Worm (Caenorhabditis elegans) whole organism, L4 larva: ENCODE measurements around the gene nac-1.

Experiments used
- F37D6.2 ChIP-seq: sonication (generic microtip); optimal IDR thresholded peaks from 2 replicates; lab custom pipeline; 2016; ENCODE audit warnings: mild to moderate bottlenecking, missing genetic modification characterization, missing compliant biosample characterization
- F44E2.7 ChIP-seq: fragments of 200-800 bp; sonication (Bioruptor generic); IDR thresholded peaks from 2 replicates; pipeline ENCODE4 v2.1.2; 2022; ENCODE audit warnings: missing genetic modification characterization, missing compliant biosample characterization
- T20F7.1 ChIP-seq: fragments of 200-800 bp; sonication (Bioruptor generic); optimal IDR thresholded peaks from 2 replicates; lab custom pipeline; 2018; ENCODE audit warnings: mild to moderate bottlenecking, missing genetic modification characterization, missing compliant biosample characterization
- Y5F2A.4 ChIP-seq: fragments of 200-800 bp; sonication (Bioruptor generic); optimal IDR thresholded peaks from 2 replicates; lab custom pipeline; 2018; ENCODE audit warnings: mild to moderate bottlenecking, missing genetic modification characterization, missing compliant biosample characterization
- ZK337.2 ChIP-seq: fragments of 200-800 bp; sonication (Bioruptor generic); IDR thresholded peaks from 2 replicates; pipeline ENCODE4 v1.3.6; 2022; ENCODE audit warnings: missing genetic modification reagents, missing genetic modification characterization, missing compliant biosample characterization
- ama-1 ChIP-seq: fragments of 150-350 bp; optimal IDR thresholded peaks from 2 replicates; lab custom pipeline; 2014; ENCODE audit warnings: inconsistent platforms, mixed read lengths
- arid-1 ChIP-seq: fragments of 200-800 bp; sonication (Bioruptor generic); conservative IDR thresholded peaks from 2 replicates; pipeline ENCODE4 v1.3.6; 2022; ENCODE audit warnings: missing genetic modification reagents, missing genetic modification characterization, missing compliant biosample characterization
- ceh-20 ChIP-seq: fragments of 200-800 bp; sonication (Bioruptor generic); IDR thresholded peaks from 2 replicates; pipeline ENCODE4 v1.3.6; 2022; ENCODE audit warnings: missing genetic modification reagents, missing genetic modification characterization, missing compliant biosample characterization
- ceh-28 ChIP-seq: fragments of 150-350 bp; optimal IDR thresholded peaks from 2 replicates; lab custom pipeline; 2014; ENCODE audit warnings: missing biosample characterization, missing genetic modification reagents, missing genetic modification characterization
- ceh-44 ChIP-seq: fragments of 200-800 bp; sonication (Bioruptor generic); IDR thresholded peaks from 2 replicates; pipeline ENCODE4 v1.3.6; 2022; ENCODE audit warnings: missing genetic modification reagents, missing genetic modification characterization, missing compliant biosample characterization
- ces-1 ChIP-seq: fragments of 150-350 bp; sonication (generic microtip); optimal IDR thresholded peaks from 4 replicates; lab custom pipeline; 2014; ENCODE audit warnings: missing biosample characterization, missing genetic modification reagents, missing genetic modification characterization
- cey-2 ChIP-seq: sonication (generic microtip); optimal IDR thresholded peaks from 3 replicates; lab custom pipeline; 2017; ENCODE audit warnings: missing genetic modification characterization, mild to moderate bottlenecking, missing compliant biosample characterization, antibody characterized with exemption, borderline replicate concordance; ENCODE audit not compliant: insufficient read depth
- daf-16 ChIP-seq, 3 experiments: sonication (generic microtip); optimal IDR thresholded peaks; 2 replicates each; lab custom pipeline; 2016 to 2017; ENCODE audit warnings: missing genetic modification characterization in 3 of 3, missing genetic modification reagents in 3 of 3, mild to moderate bottlenecking in 2 of 3, missing compliant biosample characterization in 2 of 3, missing biosample characterization in 1 of 3, moderate library complexity in 1 of 3
- daf-8 ChIP-seq: fragments of 200-800 bp; sonication (Bioruptor generic); IDR thresholded peaks from 2 replicates; pipeline ENCODE4 v1.3.6; 2022; ENCODE audit warnings: missing genetic modification characterization, missing compliant biosample characterization
- dmd-8 ChIP-seq: fragments of 200-800 bp; sonication (Bioruptor generic); IDR thresholded peaks from 2 replicates; pipeline ENCODE4 v1.3.6; 2022; ENCODE audit warnings: missing genetic modification characterization, missing compliant biosample characterization
- duxl-1 ChIP-seq: sonication (generic microtip); optimal IDR thresholded peaks from 2 replicates; lab custom pipeline; 2016; ENCODE audit warnings: mild to moderate bottlenecking, missing genetic modification characterization, moderate library complexity, missing compliant biosample characterization; ENCODE audit not compliant: poor library complexity
- dve-1 ChIP-seq: sonication (generic microtip); optimal IDR thresholded peaks from 2 replicates; lab custom pipeline; 2017; ENCODE audit warnings: antibody characterized with exemption, mild to moderate bottlenecking, missing genetic modification characterization, missing compliant biosample characterization; ENCODE audit not compliant: insufficient read depth
- egl-27 ChIP-seq: sonication (generic microtip); optimal IDR thresholded peaks from 3 replicates; lab custom pipeline; 2017; ENCODE audit warnings: missing biosample characterization, missing genetic modification reagents, missing genetic modification characterization
- fkh-10 ChIP-seq: fragments of 150-350 bp; optimal IDR thresholded peaks from 2 replicates; lab custom pipeline; 2014; ENCODE audit warnings: missing biosample characterization, missing genetic modification reagents, missing genetic modification characterization
- fos-1 ChIP-seq: fragments of 150-350 bp; optimal IDR thresholded peaks from 2 replicates; lab custom pipeline; 2014; ENCODE audit warnings: missing biosample characterization, missing genetic modification characterization
- hlh-11 ChIP-seq: fragments of 200-800 bp; sonication (Bioruptor generic); optimal IDR thresholded peaks from 2 replicates; lab custom pipeline; 2018; ENCODE audit warnings: mild to moderate bottlenecking, missing genetic modification characterization, missing compliant biosample characterization
- jun-1 ChIP-seq: fragments of 150-350 bp; optimal IDR thresholded peaks from 2 replicates; lab custom pipeline; 2014; ENCODE audit warnings: missing biosample characterization, missing genetic modification reagents, missing genetic modification characterization
- lim-7 ChIP-seq: fragments of 200-800 bp; sonication (Bioruptor generic); IDR thresholded peaks from 2 replicates; pipeline ENCODE4 v1.3.6; 2022; ENCODE audit warnings: missing genetic modification characterization, missing compliant biosample characterization
- lin-1 ChIP-seq: fragments of 200-800 bp; sonication (Bioruptor generic); IDR thresholded peaks from 2 replicates; pipeline ENCODE4 v1.3.6; 2022; ENCODE audit warnings: missing genetic modification reagents, missing genetic modification characterization, missing compliant biosample characterization
- lin-29 ChIP-seq: fragments of 200-800 bp; sonication (Bioruptor generic); IDR thresholded peaks from 2 replicates; pipeline ENCODE4 v1.3.6; 2022; ENCODE audit warnings: missing genetic modification reagents, missing genetic modification characterization, missing compliant biosample characterization
- lin-39 ChIP-seq: fragments of 150-350 bp; optimal IDR thresholded peaks from 2 replicates; lab custom pipeline; 2014; ENCODE audit warnings: missing biosample characterization, missing genetic modification reagents, missing genetic modification characterization
- madf-5 ChIP-seq, 2 experiments: fragments of 200-800 bp; sonication (Bioruptor generic); IDR thresholded peaks; 2 replicates each; pipeline ENCODE4 v1.3.6; 2022; ENCODE audit warnings: missing compliant biosample characterization in 2 of 2, missing genetic modification characterization in 2 of 2
- mdl-1 ChIP-seq, 2 experiments: fragments of 150-350 bp in 1 of 2; sonication (generic microtip) in 1 of 2; optimal IDR thresholded peaks; 2 replicates each; lab custom pipeline; 2014 to 2017; ENCODE audit warnings: missing biosample characterization in 2 of 2, missing genetic modification characterization in 2 of 2
- mep-1 ChIP-seq: fragments of 150-350 bp; sonication (generic microtip); optimal IDR thresholded peaks from 3 replicates; lab custom pipeline; 2014; ENCODE audit warnings: missing biosample characterization, missing genetic modification characterization
- mes-2 ChIP-seq: sonication (generic microtip); optimal IDR thresholded peaks from 2 replicates; lab custom pipeline; 2016; ENCODE audit warnings: missing genotype, mild to moderate bottlenecking, missing genetic modification characterization, missing compliant biosample characterization; ENCODE audit not compliant: poor library complexity, severe bottlenecking
- mxl-2 ChIP-seq: fragments of 200-800 bp; sonication (Bioruptor generic); conservative IDR thresholded peaks from 2 replicates; pipeline ENCODE4 v1.3.6; 2022; ENCODE audit warnings: missing genetic modification reagents, missing genetic modification characterization, missing compliant biosample characterization
- nhr-111 ChIP-seq: fragments of 200-800 bp; sonication (Bioruptor generic); optimal IDR thresholded peaks from 2 replicates; lab custom pipeline; 2018; ENCODE audit warnings: mild to moderate bottlenecking, missing genetic modification characterization, missing compliant biosample characterization
- nhr-25 ChIP-seq: sonication (generic microtip); optimal IDR thresholded peaks from 2 replicates; lab custom pipeline; 2017; ENCODE audit warnings: missing genetic modification characterization, mild to moderate bottlenecking, missing compliant biosample characterization, antibody characterized with exemption, moderate library complexity, borderline replicate concordance; ENCODE audit not compliant: insufficient read depth
- nhr-41 ChIP-seq: fragments of 200-800 bp; sonication (Bioruptor generic); IDR thresholded peaks from 2 replicates; pipeline ENCODE4 v1.3.6; 2022; ENCODE audit warnings: missing genetic modification reagents, missing genetic modification characterization, missing compliant biosample characterization
- nhr-42 ChIP-seq: fragments of 200-800 bp; sonication (Bioruptor generic); IDR thresholded peaks from 2 replicates; pipeline ENCODE4 v1.3.6; 2022; ENCODE audit warnings: missing genetic modification characterization, missing compliant biosample characterization
- nhr-6 ChIP-seq: fragments of 150-350 bp; optimal IDR thresholded peaks from 2 replicates; lab custom pipeline; 2014; ENCODE audit warnings: missing biosample characterization, missing genetic modification characterization
- nhr-77 ChIP-seq: fragments of 150-350 bp; optimal IDR thresholded peaks from 2 replicates; lab custom pipeline; 2014; ENCODE audit warnings: missing biosample characterization, missing genetic modification characterization
- sdz-12 ChIP-seq: fragments of 200-800 bp; sonication (Bioruptor generic); optimal IDR thresholded peaks from 2 replicates; lab custom pipeline; 2018; ENCODE audit warnings: mild to moderate bottlenecking, missing genetic modification characterization, missing compliant biosample characterization
- skn-1 ChIP-seq: fragments of 150-350 bp; optimal IDR thresholded peaks from 2 replicates; lab custom pipeline; 2014; ENCODE audit warnings: missing biosample characterization, missing genetic modification characterization
- snpc-1.2 ChIP-seq: fragments of 200-800 bp; sonication (Bioruptor generic); IDR thresholded peaks from 2 replicates; pipeline ENCODE4 v1.3.6; 2022; ENCODE audit warnings: missing genetic modification reagents, missing genetic modification characterization, missing compliant biosample characterization
- snpc-4 ChIP-seq: fragments of 150-350 bp; optimal IDR thresholded peaks from 2 replicates; lab custom pipeline; 2014; ENCODE audit warnings: missing biosample characterization, missing genetic modification characterization
- spr-3 ChIP-seq: fragments of 200-800 bp; sonication (Bioruptor generic); optimal IDR thresholded peaks from 2 replicates; lab custom pipeline; 2018; ENCODE audit warnings: mild to moderate bottlenecking, missing genetic modification characterization, missing compliant biosample characterization
- tag-97 ChIP-seq: fragments of 200-800 bp; sonication (Bioruptor generic); IDR thresholded peaks from 2 replicates; pipeline ENCODE4 v1.3.6; 2022; ENCODE audit warnings: missing genetic modification characterization, missing compliant biosample characterization
- tra-1 ChIP-seq: fragments of 200-800 bp; sonication (Bioruptor generic); IDR thresholded peaks from 2 replicates; pipeline ENCODE4 v1.3.6; 2022; ENCODE audit warnings: missing genetic modification reagents, missing genetic modification characterization, missing compliant biosample characterization
- unc-130 ChIP-seq: sonication (generic microtip); optimal IDR thresholded peaks from 2 replicates; lab custom pipeline; 2016; ENCODE audit warnings: missing genetic modification reagents, missing genetic modification characterization, missing compliant biosample characterization
- vab-7 ChIP-seq: fragments of 200-800 bp; sonication (Bioruptor generic); IDR thresholded peaks from 2 replicates; pipeline ENCODE4 v1.3.6; 2022; ENCODE audit warnings: missing genetic modification reagents, missing genetic modification characterization, missing compliant biosample characterization
- zag-1 ChIP-seq: fragments of 150-350 bp; optimal IDR thresholded peaks from 2 replicates; lab custom pipeline; 2014; ENCODE audit warnings: missing biosample characterization, missing genetic modification characterization
- zfp-2 ChIP-seq: sonication (generic microtip); optimal IDR thresholded peaks from 2 replicates; lab custom pipeline; 2016; ENCODE audit warnings: mild to moderate bottlenecking, missing genetic modification characterization, missing compliant biosample characterization
- zip-11 ChIP-seq: fragments of 200-800 bp; sonication (Bioruptor generic); IDR thresholded peaks from 2 replicates; pipeline ENCODE4 v1.3.6; 2022; ENCODE audit warnings: missing genetic modification characterization, missing compliant biosample characterization
- ztf-11 ChIP-seq: fragments of 150-350 bp; optimal IDR thresholded peaks from 2 replicates; lab custom pipeline; 2014; ENCODE audit warnings: missing biosample characterization, missing genetic modification characterization

nac-1 gene

ce11 chrX:14853712-14854217 lies 41.2 kb upstream of the nac-1 start, which contains the start of the genes C27C12.1 and C27C12.4 (continued):
- TF ChIP-seq nhr-42 (GFP tag; lab: Robert Waterston, UW), result 0 out of 2 replicates have a peak, but pooled peaks have one; percentile 40
- TF ChIP-seq ceh-28 (tag; lab: Kevin White, UChicago), result no peak
- no peak for TF ChIP-seq F44E2.7 (GFP tag; lab: Robert Waterston, UW)
- TF ChIP-seq fos-1 (tag; lab: Kevin White, UChicago), result no peak
- no peak for TF ChIP-seq spr-3 (GFP tag; lab: Kevin White, UChicago)
- TF ChIP-seq T20F7.1 (GFP tag; lab: Kevin White, UChicago), result peak; percentile 73
- TF ChIP-seq egl-27 (tag; lab: Kevin White, UChicago), result no peak
- no peak for TF ChIP-seq mxl-2
- peak; percentile 88 for TF ChIP-seq nhr-77 (tag; lab: Kevin White, UChicago)
- peak; percentile 76 for TF ChIP-seq duxl-1 (tag; lab: Kevin White, UChicago)
- 0 out of 2 replicates have a peak, but pooled peaks have one; percentile 45 for TF ChIP-seq ceh-20
- TF ChIP-seq jun-1 (tag; lab: Kevin White, UChicago), result no peak
- TF ChIP-seq fkh-10 (GFP tag; lab: Kevin White, UChicago), result peak; percentile 78
- TF ChIP-seq F37D6.2 (tag; lab: Kevin White, UChicago), result peak; percentile 58
- peak; percentile 33 for TF ChIP-seq unc-130 (GFP tag; lab: Kevin White, UChicago)
- TF ChIP-seq snpc-4, result no peak
- no peak for TF ChIP-seq zfp-2
- peak; percentile 90 for TF ChIP-seq hlh-11
- no peak for TF ChIP-seq ces-1 (GFP tag; lab: Kevin White, UChicago)
- no peak for TF ChIP-seq nhr-111 (GFP tag; lab: Kevin White, UChicago)
- no peak for TF ChIP-seq ceh-44 (GFP tag; lab: Robert Waterston, UW)
- TF ChIP-seq tag-97 (GFP tag; lab: Robert Waterston, UW), result no peak
- no peak for TF ChIP-seq lin-29 (GFP tag; lab: Robert Waterston, UW)
- no peak for TF ChIP-seq zip-11
- no peak for TF ChIP-seq vab-7 (GFP tag; lab: Robert Waterston, UW)
- no peak for TF ChIP-seq ztf-11 (tag; lab: Kevin White, UChicago)
- no peak for TF ChIP-seq mep-1 (tag; lab: Kevin White, UChicago)
- no peak for TF ChIP-seq dve-1 (tag; lab: Kevin White, UChicago)
- no peak for TF ChIP-seq tra-1 (GFP tag; lab: Robert Waterston, UW)
- no peak for TF ChIP-seq Y5F2A.4 (GFP tag; lab: Kevin White, UChicago)
- no peak for TF ChIP-seq cey-2 (tag; lab: Kevin White, UChicago)
- TF ChIP-seq daf-16 (GFP tag; optimal IDR thresholded peaks at IDR 0.05; lab: Kevin White, UChicago), result peak; percentile 8 to 61
- TF ChIP-seq daf-16 (tag; optimal IDR thresholded peaks at IDR 0.05; lab: Kevin White, UChicago), result peak; percentile 94
- peak; percentile 31 for TF ChIP-seq nhr-25 (tag; lab: Kevin White, UChicago)
- TF ChIP-seq mes-2 (tag; lab: Kevin White, UChicago), result peak; percentile 94
- no peak for TF ChIP-seq ama-1 (lab: Kevin White, UChicago)
- no peak for TF ChIP-seq madf-5 (GFP tag; IDR thresholded peaks at IDR 0.05; lab: Robert Waterston, UW)
- peak; percentile 76 for TF ChIP-seq nhr-6 (tag; lab: Kevin White, UChicago)
- no peak for TF ChIP-seq skn-1 (tag; lab: Kevin White, UChicago)
- no peak for TF ChIP-seq nhr-41 (GFP tag; lab: Robert Waterston, UW)
- TF ChIP-seq ZK337.2, result no peak
- TF ChIP-seq lin-1 (GFP tag; lab: Robert Waterston, UW), result peak; percentile 35; the same call in 1 of the 2 replicates
- no peak for TF ChIP-seq daf-8
- TF ChIP-seq arid-1 (GFP tag; lab: Robert Waterston, UW), result no peak; the same call in 1 of the 2 replicates
- no peak for TF ChIP-seq lim-7 (GFP tag; lab: Robert Waterston, UW)
- TF ChIP-seq snpc-1.2 (GFP tag; lab: Robert Waterston, UW), result no peak
- TF ChIP-seq lin-39 (tag; lab: Kevin White, UChicago), result no peak
- no peak for TF ChIP-seq dmd-8
- no peak for TF ChIP-seq sdz-12 (GFP tag; lab: Kevin White, UChicago)
- TF ChIP-seq mdl-1 (tag; optimal IDR thresholded peaks at IDR 0.05; lab: Kevin White, UChicago), result peak in 1 of 2 experiments; percentile 65
- peak; percentile 22 for TF ChIP-seq zag-1
